In genomic region chrII:5181497-5181896, ce11 we compare ENCODE assay signal across 4 worm cellular contexts.
TF ChIP-seq lines count a peak whose summit lies in the region.

No protein-coding gene starts in this region.

TF ChIP-seq in whole organism, L2 larva, 48 proteins besides CTCF, POLR2A, EP300 and RAD21 (continues in another document):
- TF ChIP-seq mab-5 (tag; optimal IDR thresholded peaks at IDR 0.05; lab: Kevin White, UChicago) (no peak), Y55F3AM.14 (GFP tag; optimal IDR thresholded peaks at IDR 0.05; lab: Kevin White, UChicago) (peak; percentile 69), nhr-6 (tag; optimal IDR thresholded peaks at IDR 0.05; lab: Kevin White, UChicago) (no peak), peb-1 (tag; optimal IDR thresholded peaks at IDR 0.05; lab: Kevin White, UChicago) (no peak), crh-2 (tag; optimal IDR thresholded peaks at IDR 0.05; lab: Kevin White, UChicago) (no peak), unc-55 (GFP tag; optimal IDR thresholded peaks at IDR 0.05; lab: Kevin White, UChicago) (peak; percentile 61), sma-9 (GFP tag; optimal IDR thresholded peaks at IDR 0.05; lab: Kevin White, UChicago) (peak; percentile 79), sma-9 (tag; optimal IDR thresholded peaks at IDR 0.05; lab: Kevin White, UChicago) (no peak), blmp-1 (tag; optimal IDR thresholded peaks at IDR 0.05; lab: Kevin White, UChicago; ENCODE audit: insufficient read depth) (peak; percentile 74), ztf-4 (tag; optimal IDR thresholded peaks at IDR 0.05; lab: Kevin White, UChicago) (no peak), zag-1 (tag; optimal IDR thresholded peaks at IDR 0.05; lab: Kevin White, UChicago) (peak; percentile 71), lin-11 (tag; optimal IDR thresholded peaks at IDR 0.05; lab: Kevin White, UChicago) (peak; percentile 49), F13H6.1 (tag; optimal IDR thresholded peaks at IDR 0.05; lab: Kevin White, UChicago) (peak; percentile 80), snpc-4 (tag; optimal IDR thresholded peaks at IDR 0.05; lab: Kevin White, UChicago) (peak; percentile 62), nhr-23 (tag; optimal IDR thresholded peaks at IDR 0.05; lab: Kevin White, UChicago) (no peak), nhr-25 (tag; optimal IDR thresholded peaks at IDR 0.05; lab: Kevin White, UChicago) (peak; percentile 51), sma-3 (GFP tag; optimal IDR thresholded peaks at IDR 0.05; lab: Kevin White, UChicago) (peak; percentile 22), ama-1 (optimal IDR thresholded peaks at IDR 0.05; lab: Kevin White, UChicago) (no peak), unc-39 (tag; optimal IDR thresholded peaks at IDR 0.05; lab: Kevin White, UChicago) (no peak), fos-1 (tag; optimal IDR thresholded peaks at IDR 0.05; lab: Kevin White, UChicago) (peak; percentile 48), unc-62 (GFP tag; optimal IDR thresholded peaks at IDR 0.05; lab: Kevin White, UChicago) (no peak), nhr-77 (tag; optimal IDR thresholded peaks at IDR 0.05; lab: Kevin White, UChicago) (no peak), C34F6.9 (tag; optimal IDR thresholded peaks at IDR 0.05; lab: Kevin White, UChicago) (peak; percentile 72)

TF ChIP-seq in whole organism, L4 larva, 104 proteins besides CTCF, POLR2A, EP300 and RAD21 (continues in another document):
- TF ChIP-seq D1046.2 (GFP tag; IDR thresholded peaks at IDR 0.05; lab: Robert Waterston, UW) = 0 out of 2 replicates have a peak, but pooled peaks have one; percentile 4
- TF ChIP-seq fos-1 (tag; optimal IDR thresholded peaks at IDR 0.05; lab: Kevin White, UChicago) = no peak
- peak in 1 of 2 experiments; percentile 58 for TF ChIP-seq hif-1 (tag; optimal IDR thresholded peaks at IDR 0.05; lab: Kevin White, UChicago)
- TF ChIP-seq F37D6.2 (tag; optimal IDR thresholded peaks at IDR 0.05; lab: Kevin White, UChicago) = peak; percentile 75
- TF ChIP-seq madf-9 (GFP tag; conservative IDR thresholded peaks at IDR 0.05; lab: Robert Waterston, UW) = no peak
- 0 out of 2 replicates have a peak, but pooled peaks have one; percentile 19 for TF ChIP-seq ceh-44 (GFP tag; IDR thresholded peaks at IDR 0.05; lab: Robert Waterston, UW)
- peak; percentile 31 for TF ChIP-seq dpl-1 (GFP tag; optimal IDR thresholded peaks at IDR 0.05; lab: Kevin White, UChicago)
- peak; percentile 98 for TF ChIP-seq aha-1 (tag; lab: Kevin White, UChicago)
- TF ChIP-seq egl-43 (GFP tag; IDR thresholded peaks at IDR 0.05; lab: Robert Waterston, UW) = peak; percentile 78
- TF ChIP-seq hmg-1.1 (GFP tag; IDR thresholded peaks at IDR 0.05; lab: Robert Waterston, UW) = peak; percentile 85
- peak; percentile 39 to 73 for TF ChIP-seq lsy-2 (tag; optimal IDR thresholded peaks at IDR 0.05; lab: Kevin White, UChicago)
- peak; percentile 55 for TF ChIP-seq fkh-10 (GFP tag; optimal IDR thresholded peaks at IDR 0.05; lab: Kevin White, UChicago)
- TF ChIP-seq mes-2 (tag; optimal IDR thresholded peaks at IDR 0.05; lab: Kevin White, UChicago; ENCODE audit: poor library complexity, severe bottlenecking) = peak; percentile 56
- TF ChIP-seq Y105C5A.15 (GFP tag; IDR thresholded peaks at IDR 0.05; lab: Robert Waterston, UW) = no peak
- no peak for TF ChIP-seq lin-15B (tag; optimal IDR thresholded peaks at IDR 0.05; lab: Kevin White, UChicago)
- TF ChIP-seq dve-1 (tag; optimal IDR thresholded peaks at IDR 0.05; lab: Kevin White, UChicago; ENCODE audit: insufficient read depth) = peak; percentile 56
- peak; percentile 94 for TF ChIP-seq hlh-30 (tag; optimal IDR thresholded peaks at IDR 0.05; lab: Kevin White, UChicago; ENCODE audit: insufficient read depth)
- peak; percentile 7 for TF ChIP-seq T20F7.1 (GFP tag; optimal IDR thresholded peaks at IDR 0.05; lab: Kevin White, UChicago)
- TF ChIP-seq ces-1 (GFP tag; optimal IDR thresholded peaks at IDR 0.05; lab: Kevin White, UChicago) = peak; percentile 60
- TF ChIP-seq gei-8 (GFP tag; optimal IDR thresholded peaks at IDR 0.05; lab: Kevin White, UChicago) = no peak
- TF ChIP-seq arid-1 (GFP tag; conservative IDR thresholded peaks at IDR 0.05; lab: Robert Waterston, UW) = no peak
- TF ChIP-seq ctbp-1 (GFP tag; IDR thresholded peaks at IDR 0.05; lab: Robert Waterston, UW) = peak; percentile 88
- TF ChIP-seq unc-130 (GFP tag; optimal IDR thresholded peaks at IDR 0.05; lab: Kevin White, UChicago) = no peak

TF ChIP-seq in whole organism, late embryonic, 69 proteins besides CTCF, POLR2A, EP300 and RAD21 (continues in another document):
- no peak for TF ChIP-seq tbx-7 (tag; optimal IDR thresholded peaks at IDR 0.05; lab: Kevin White, UChicago)
- TF ChIP-seq ceh-31 (tag; optimal IDR thresholded peaks at IDR 0.05; lab: Kevin White, UChicago) = peak; percentile 88
- TF ChIP-seq K02D7.2 (tag; optimal IDR thresholded peaks at IDR 0.05; lab: Kevin White, UChicago) = no peak
- no peak for TF ChIP-seq ceh-45 (GFP tag; IDR thresholded peaks at IDR 0.05; lab: Robert Waterston, UW)
- TF ChIP-seq elt-4 (tag; optimal IDR thresholded peaks at IDR 0.05; lab: Kevin White, UChicago) = no peak
- peak; percentile 51 for TF ChIP-seq unc-42 (tag; optimal IDR thresholded peaks at IDR 0.05; lab: Kevin White, UChicago)
- no peak for TF ChIP-seq ztf-16 (tag; optimal IDR thresholded peaks at IDR 0.05; lab: Kevin White, UChicago)
- TF ChIP-seq ceh-9 (tag; optimal IDR thresholded peaks at IDR 0.05; lab: Kevin White, UChicago) = no peak
- TF ChIP-seq pax-1 (tag; optimal IDR thresholded peaks at IDR 0.05; lab: Kevin White, UChicago) = no peak
- peak; percentile 17 for TF ChIP-seq hlh-8 (tag; optimal IDR thresholded peaks at IDR 0.05; lab: Kevin White, UChicago)
- peak; percentile 83 for TF ChIP-seq elt-2 (tag; optimal IDR thresholded peaks at IDR 0.05; lab: Kevin White, UChicago)
- peak; percentile 12 for TF ChIP-seq K09A11.1 (tag; optimal IDR thresholded peaks at IDR 0.05; lab: Kevin White, UChicago; ENCODE audit: insufficient read depth)
- TF ChIP-seq ceh-48 (tag; optimal IDR thresholded peaks at IDR 0.05; lab: Kevin White, UChicago) = no peak
- no peak for TF ChIP-seq pag-3 (tag; optimal IDR thresholded peaks at IDR 0.05; lab: Kevin White, UChicago; ENCODE audit: borderline replicate concordance)
- TF ChIP-seq sdc-2 (tag; optimal IDR thresholded peaks at IDR 0.05; lab: Kevin White, UChicago) = peak; percentile 45
- no peak for TF ChIP-seq C38D4.7 (GFP tag; optimal IDR thresholded peaks at IDR 0.05; lab: Kevin White, UChicago)
- peak; percentile 87 for TF ChIP-seq unc-55 (GFP tag; optimal IDR thresholded peaks at IDR 0.05; lab: Kevin White, UChicago)
- TF ChIP-seq gmeb-2 (tag; optimal IDR thresholded peaks at IDR 0.05; lab: Kevin White, UChicago) = no peak
- peak; percentile 74 for TF ChIP-seq ceh-18 (tag; optimal IDR thresholded peaks at IDR 0.05; lab: Kevin White, UChicago)
- TF ChIP-seq lim-6 (tag; optimal IDR thresholded peaks at IDR 0.05; lab: Kevin White, UChicago) = no peak
- TF ChIP-seq nhr-232 (tag; optimal IDR thresholded peaks at IDR 0.05; lab: Kevin White, UChicago) = no peak
- TF ChIP-seq eyg-1 (tag; optimal IDR thresholded peaks at IDR 0.05; lab: Kevin White, UChicago) = no peak
- no peak for TF ChIP-seq ceh-6 (GFP tag; optimal IDR thresholded peaks at IDR 0.05; lab: Kevin White, UChicago)
- no peak for TF ChIP-seq C08G9.2 (tag; optimal IDR thresholded peaks at IDR 0.05; lab: Kevin White, UChicago)
- TF ChIP-seq ceh-2 (tag; optimal IDR thresholded peaks at IDR 0.05; lab: Kevin White, UChicago) = peak; percentile 29
- peak; percentile 55 for TF ChIP-seq tbx-2 (tag; optimal IDR thresholded peaks at IDR 0.05; lab: Kevin White, UChicago)
- peak; percentile 80 for TF ChIP-seq nfya-1 (tag; optimal IDR thresholded peaks at IDR 0.05; lab: Kevin White, UChicago)

TF ChIP-seq in whole organism, mixed stage, embryonic, 35 proteins besides CTCF, POLR2A, EP300 and RAD21:
- TF ChIP-seq elt-3 (tag; optimal IDR thresholded peaks at IDR 0.05; lab: Kevin White, UChicago) = peak; percentile 58
- peak; percentile 34 for TF ChIP-seq ztf-11 (tag; optimal IDR thresholded peaks at IDR 0.05; lab: Kevin White, UChicago)
- TF ChIP-seq snpc-4 (tag; optimal IDR thresholded peaks at IDR 0.05; lab: Kevin White, UChicago) = no peak
- TF ChIP-seq nhr-12 (tag; optimal IDR thresholded peaks at IDR 0.05; lab: Kevin White, UChicago) = no peak
- TF ChIP-seq sptf-1 (tag; optimal IDR thresholded peaks at IDR 0.05; lab: Kevin White, UChicago) = peak; percentile 48
- peak; percentile 76 for TF ChIP-seq elt-1 (tag; optimal IDR thresholded peaks at IDR 0.05; lab: Kevin White, UChicago; ENCODE audit: borderline replicate concordance, insufficient read depth)
- TF ChIP-seq cnd-1 (tag; optimal IDR thresholded peaks at IDR 0.05; lab: Kevin White, UChicago) = peak; percentile 64
- TF ChIP-seq mls-2 (tag; optimal IDR thresholded peaks at IDR 0.05; lab: Kevin White, UChicago) = peak; percentile 57
- no peak for TF ChIP-seq unc-39 (tag; optimal IDR thresholded peaks at IDR 0.05; lab: Kevin White, UChicago)
- TF ChIP-seq hlh-1 (tag; optimal IDR thresholded peaks at IDR 0.05; lab: Kevin White, UChicago) = peak; percentile 40
- TF ChIP-seq ces-1 (GFP tag; optimal IDR thresholded peaks at IDR 0.05; lab: Kevin White, UChicago) = peak; percentile 71
- TF ChIP-seq ham-2 (GFP tag; optimal IDR thresholded peaks at IDR 0.05; lab: Kevin White, UChicago) = peak; percentile 35
- TF ChIP-seq lsy-2 (tag; optimal IDR thresholded peaks at IDR 0.05; lab: Kevin White, UChicago) = peak; percentile 17
- peak; percentile 75 for TF ChIP-seq unc-62 (GFP tag; optimal IDR thresholded peaks at IDR 0.05; lab: Kevin White, UChicago)
- TF ChIP-seq mep-1 (tag; optimal IDR thresholded peaks at IDR 0.05; lab: Kevin White, UChicago) = peak; percentile 55
- TF ChIP-seq ceh-83 (GFP tag; optimal IDR thresholded peaks at IDR 0.05; lab: Kevin White, UChicago) = no peak
- TF ChIP-seq drap-1 (GFP tag; optimal IDR thresholded peaks at IDR 0.05; lab: Kevin White, UChicago) = peak; percentile 71
- no peak for TF ChIP-seq nhr-28 (tag; optimal IDR thresholded peaks at IDR 0.05; lab: Kevin White, UChicago)
- no peak for TF ChIP-seq nhr-76 (tag; optimal IDR thresholded peaks at IDR 0.05; lab: Kevin White, UChicago)
- peak; percentile 75 for TF ChIP-seq nhr-2 (tag; optimal IDR thresholded peaks at IDR 0.05; lab: Kevin White, UChicago)
- no peak for TF ChIP-seq bed-3 (GFP tag; optimal IDR thresholded peaks at IDR 0.05; lab: Kevin White, UChicago)
- peak; percentile 80 for TF ChIP-seq unc-120 (tag; optimal IDR thresholded peaks at IDR 0.05; lab: Kevin White, UChicago; ENCODE audit: poor library complexity, severe bottlenecking)
